Worm (Caenorhabditis elegans) whole organism, L1 larva: ENCODE data around the gene T23E7.2.

ENCODE experiments used
- C34B4.2 ChIP-seq: sonication (generic microtip); optimal IDR thresholded peaks from 2 replicates; lab custom pipeline; 2017; ENCODE audit warnings: mild to moderate bottlenecking, missing genetic modification characterization, missing compliant biosample characterization
- Y116A8C.19 ChIP-seq: sonication (generic microtip); optimal IDR thresholded peaks from 2 replicates; lab custom pipeline; 2016; ENCODE audit warnings: missing compliant biosample characterization, missing genetic modification characterization, borderline replicate concordance
- aha-1 ChIP-seq: fragments of 150-350 bp; optimal IDR thresholded peaks from 2 replicates; lab custom pipeline; 2014; ENCODE audit warnings: missing biosample characterization, missing genetic modification characterization
- blmp-1 ChIP-seq: fragments of 150-350 bp; optimal IDR thresholded peaks from 2 replicates; lab custom pipeline; 2014; ENCODE audit warnings: missing biosample characterization, missing genetic modification characterization
- ceh-88 ChIP-seq: fragments of 200-800 bp; sonication (Bioruptor generic); IDR thresholded peaks from 2 replicates; pipeline ENCODE4 v1.3.6; 2022; ENCODE audit warnings: missing genetic modification characterization, missing compliant biosample characterization
- ces-1 ChIP-seq: fragments of 150-350 bp; optimal IDR thresholded peaks from 2 replicates; lab custom pipeline; 2014; ENCODE audit warnings: missing biosample characterization, missing genetic modification reagents, missing genetic modification characterization
- dpl-1 ChIP-seq, 3 experiments: fragments of 150-350 bp in 2 of 3; sonication (generic microtip) in 1 of 3; optimal IDR thresholded peaks; 2 replicates each; lab custom pipeline; 2014 to 2017; ENCODE audit warnings: missing biosample characterization in 3 of 3, missing genetic modification characterization in 3 of 3, missing genetic modification reagents in 3 of 3
- dsc-1 ChIP-seq: sonication (generic microtip); optimal IDR thresholded peaks from 2 replicates; lab custom pipeline; 2016; ENCODE audit warnings: mild to moderate bottlenecking, missing genetic modification characterization, missing compliant biosample characterization
- efl-1 ChIP-seq, 4 experiments: fragments of 150-350 bp; optimal IDR thresholded peaks in 3 of 4; peaks in 1 of 4; 1 replicate in 1 of 4; 2 replicates in 3 of 4; lab custom pipeline; 2014; ENCODE audit warnings: missing biosample characterization in 2 of 4, missing genetic modification characterization in 2 of 4, missing genetic modification reagents in 2 of 4
- egl-13 ChIP-seq: sonication (generic microtip); optimal IDR thresholded peaks from 2 replicates; lab custom pipeline; 2016; ENCODE audit warnings: missing genotype, missing genetic modification reagents, missing genetic modification characterization, missing compliant biosample characterization
- egl-27 ChIP-seq, 2 experiments: fragments of 150-350 bp in 1 of 2; sonication (generic microtip); optimal IDR thresholded peaks; 3 replicates each; lab custom pipeline; 2017 to 2018; ENCODE audit warnings: missing biosample characterization in 2 of 2, missing genetic modification characterization in 2 of 2, missing genetic modification reagents in 2 of 2
- elt-2 ChIP-seq: sonication (generic microtip); optimal IDR thresholded peaks from 2 replicates; lab custom pipeline; 2016; ENCODE audit warnings: missing genetic modification characterization, mild to moderate bottlenecking, inconsistent platforms, missing compliant biosample characterization, missing genetic modification reagents
- elt-3 ChIP-seq, 6 experiments: fragments of 150-350 bp in 1 of 6; sonication (generic microtip); optimal IDR thresholded peaks; 2 replicates each; lab custom pipeline; 2017 to 2018; ENCODE audit warnings: missing biosample characterization in 6 of 6, missing genetic modification characterization in 6 of 6, inconsistent platforms in 1 of 6
- fkh-8 ChIP-seq: sonication (generic microtip); optimal IDR thresholded peaks from 2 replicates; lab custom pipeline; 2016; ENCODE audit warnings: mild to moderate bottlenecking, missing genetic modification characterization, missing compliant biosample characterization
- grh-1 ChIP-seq: fragments of 200-800 bp; sonication (Bioruptor generic); IDR thresholded peaks from 2 replicates; pipeline ENCODE4 v1.3.6; 2022; ENCODE audit warnings: missing genetic modification reagents, missing genetic modification characterization, missing compliant biosample characterization
- hlh-17 ChIP-seq: fragments of 200-800 bp; sonication (Bioruptor generic); optimal IDR thresholded peaks from 2 replicates; lab custom pipeline; 2018; ENCODE audit warnings: missing genetic modification characterization, mild to moderate bottlenecking, missing compliant biosample characterization, moderate library complexity, borderline replicate concordance
- irx-1 ChIP-seq: sonication (generic microtip); optimal IDR thresholded peaks from 2 replicates; lab custom pipeline; 2016; ENCODE audit warnings: missing genetic modification characterization, missing compliant biosample characterization
- isw-1 ChIP-seq: fragments of 200-800 bp; sonication (Bioruptor generic); IDR thresholded peaks from 2 replicates; pipeline ENCODE4 v1.3.6; 2022; ENCODE audit warnings: missing genetic modification characterization, missing compliant biosample characterization
- jun-1 ChIP-seq: fragments of 150-350 bp; optimal IDR thresholded peaks from 2 replicates; lab custom pipeline; 2014; ENCODE audit warnings: missing biosample characterization, missing genetic modification reagents, missing genetic modification characterization
- lin-13 ChIP-seq: fragments of 150-350 bp; optimal IDR thresholded peaks from 2 replicates; lab custom pipeline; 2014; ENCODE audit warnings: missing biosample characterization, missing genetic modification reagents, missing genetic modification characterization
- lin-14 ChIP-seq: fragments of 200-800 bp; sonication (Bioruptor generic); optimal IDR thresholded peaks from 2 replicates; lab custom pipeline; 2018; ENCODE audit warnings: mild to moderate bottlenecking, missing genetic modification characterization, moderate library complexity, missing compliant biosample characterization
- lin-35 ChIP-seq, 2 experiments: fragments of 150-350 bp; optimal IDR thresholded peaks; 2 replicates each; lab custom pipeline; 2014; ENCODE audit warnings: missing biosample characterization in 2 of 2, missing genetic modification characterization in 2 of 2, missing genetic modification reagents in 2 of 2
- mab-9 ChIP-seq: fragments of 200-800 bp; sonication (Bioruptor generic); IDR thresholded peaks from 2 replicates; pipeline ENCODE4 v1.3.6; 2022; ENCODE audit warnings: missing genetic modification reagents, missing genetic modification characterization, missing compliant biosample characterization
- mdl-1 ChIP-seq, 2 experiments: fragments of 150-350 bp; optimal IDR thresholded peaks; 2 replicates each; lab custom pipeline; 2014 to 2017; ENCODE audit warnings: missing biosample characterization in 2 of 2, missing genetic modification characterization in 2 of 2, inconsistent platforms in 1 of 2
- mef-2 ChIP-seq: fragments of 150-350 bp; optimal IDR thresholded peaks from 2 replicates; lab custom pipeline; 2014; ENCODE audit warnings: missing biosample characterization, missing genetic modification characterization
- mep-1 ChIP-seq: fragments of 150-350 bp; optimal IDR thresholded peaks from 2 replicates; lab custom pipeline; 2014; ENCODE audit warnings: missing biosample characterization, missing genetic modification characterization
- nhr-12 ChIP-seq: sonication (generic microtip); optimal IDR thresholded peaks from 2 replicates; lab custom pipeline; 2017; ENCODE audit warnings: missing biosample characterization, missing genetic modification characterization
- nhr-19 ChIP-seq: fragments of 200-800 bp; sonication (Bioruptor generic); conservative IDR thresholded peaks from 2 replicates; pipeline ENCODE4 v1.3.6; 2022; ENCODE audit warnings: missing genetic modification characterization, missing compliant biosample characterization
- nhr-20 ChIP-seq: sonication (generic microtip); optimal IDR thresholded peaks from 2 replicates; lab custom pipeline; 2016; ENCODE audit warnings: mild to moderate bottlenecking, missing genetic modification characterization, missing compliant biosample characterization
- nhr-237 ChIP-seq: fragments of 150-350 bp; optimal IDR thresholded peaks from 2 replicates; lab custom pipeline; 2014; ENCODE audit warnings: missing biosample characterization, missing genetic modification characterization
- nhr-28 ChIP-seq: fragments of 150-350 bp; optimal IDR thresholded peaks from 2 replicates; lab custom pipeline; 2014; ENCODE audit warnings: missing biosample characterization, missing genetic modification characterization
- nhr-71 ChIP-seq: sonication (generic microtip); optimal IDR thresholded peaks from 2 replicates; lab custom pipeline; 2016; ENCODE audit warnings: mild to moderate bottlenecking, missing genetic modification characterization, moderate library complexity, missing compliant biosample characterization
- nhr-76 ChIP-seq: sonication (generic microtip); optimal IDR thresholded peaks from 2 replicates; lab custom pipeline; 2017; ENCODE audit warnings: missing biosample characterization, missing genetic modification characterization
- nhr-77 ChIP-seq: fragments of 150-350 bp; optimal IDR thresholded peaks from 2 replicates; lab custom pipeline; 2014; ENCODE audit warnings: missing biosample characterization, missing genetic modification characterization
- nhr-84 ChIP-seq: sonication (generic microtip); optimal IDR thresholded peaks from 2 replicates; lab custom pipeline; 2017; ENCODE audit warnings: missing biosample characterization, missing genetic modification characterization
- nhr-90 ChIP-seq: sonication (generic microtip); optimal IDR thresholded peaks from 2 replicates; lab custom pipeline; 2016; ENCODE audit warnings: mild to moderate bottlenecking, missing genetic modification characterization, missing compliant biosample characterization; ENCODE audit not compliant: poor library complexity
- pax-3 ChIP-seq: fragments of 200-800 bp; sonication (Bioruptor generic); optimal IDR thresholded peaks from 2 replicates; lab custom pipeline; 2018; ENCODE audit warnings: mild to moderate bottlenecking, missing genetic modification characterization, moderate library complexity, missing compliant biosample characterization
- pqm-1 ChIP-seq: sonication (generic microtip); optimal IDR thresholded peaks from 3 replicates; lab custom pipeline; 2017; ENCODE audit warnings: missing biosample characterization, missing genetic modification characterization
- snu-23 ChIP-seq: sonication (generic microtip); optimal IDR thresholded peaks from 2 replicates; lab custom pipeline; 2016; ENCODE audit warnings: missing genetic modification characterization, missing compliant biosample characterization
- sptf-1 ChIP-seq: fragments of 150-350 bp; optimal IDR thresholded peaks from 2 replicates; lab custom pipeline; 2014; ENCODE audit warnings: missing biosample characterization, missing genetic modification characterization
- sup-37 ChIP-seq: fragments of 200-800 bp; sonication (Bioruptor generic); optimal IDR thresholded peaks from 2 replicates; lab custom pipeline; 2018; ENCODE audit warnings: mild to moderate bottlenecking, missing genetic modification characterization, missing compliant biosample characterization
- tbx-2 ChIP-seq: sonication (generic microtip); optimal IDR thresholded peaks from 2 replicates; lab custom pipeline; 2016; ENCODE audit warnings: missing genetic modification characterization, missing compliant biosample characterization
- tlp-1 ChIP-seq: fragments of 150-350 bp; optimal IDR thresholded peaks from 2 replicates; lab custom pipeline; 2014; ENCODE audit warnings: missing biosample characterization, missing genetic modification characterization
- unc-62 ChIP-seq: fragments of 150-350 bp; optimal IDR thresholded peaks from 2 replicates; lab custom pipeline; 2014; ENCODE audit warnings: missing biosample characterization, missing genetic modification reagents, missing genetic modification characterization
- unc-86 ChIP-seq: sonication (generic microtip); optimal IDR thresholded peaks from 2 replicates; lab custom pipeline; 2016; ENCODE audit warnings: missing genetic modification characterization, missing compliant biosample characterization
- vab-15 ChIP-seq: sonication (generic microtip); optimal IDR thresholded peaks from 2 replicates; lab custom pipeline; 2017; ENCODE audit warnings: missing genotype, mild to moderate bottlenecking, missing genetic modification characterization, missing compliant biosample characterization
- xbp-1 ChIP-seq: sonication (generic microtip); optimal IDR thresholded peaks from 2 replicates; lab custom pipeline; 2016; ENCODE audit warnings: missing genetic modification characterization, missing compliant biosample characterization
- zag-1 ChIP-seq: fragments of 150-350 bp; optimal IDR thresholded peaks from 2 replicates; lab custom pipeline; 2014; ENCODE audit warnings: missing biosample characterization, missing genetic modification characterization
- ztf-11 ChIP-seq, 2 experiments: sonication (generic microtip); optimal IDR thresholded peaks; 2 replicates each; lab custom pipeline; 2016 to 2017; ENCODE audit warnings: missing genetic modification characterization in 2 of 2, missing biosample characterization in 1 of 2, missing compliant biosample characterization in 1 of 2
- ztf-4 ChIP-seq: fragments of 150-350 bp; optimal IDR thresholded peaks from 2 replicates; lab custom pipeline; 2014; ENCODE audit warnings: missing biosample characterization, missing genetic modification characterization

Gene T23E7.2

DNA sequence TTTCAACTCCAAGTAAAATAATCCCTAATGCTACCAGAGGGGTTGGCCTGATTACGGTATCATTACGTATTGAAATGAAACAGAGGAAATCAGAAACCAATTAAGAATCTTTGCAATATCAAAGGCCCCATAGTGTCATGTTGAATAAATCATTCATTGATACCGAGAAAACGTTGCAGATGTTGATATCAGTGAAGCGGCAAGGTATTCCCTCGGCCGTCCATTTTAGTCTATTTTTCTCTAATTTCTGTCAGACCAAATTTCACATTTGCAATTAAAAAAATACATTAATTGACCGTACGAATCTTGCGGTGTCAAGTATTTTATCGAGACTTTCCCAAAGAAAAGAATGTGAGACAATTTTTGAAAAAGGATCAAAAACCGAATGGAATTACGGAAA lies 36.6 kb upstream of the T23E7.2 start (continued):
- TF ChIP-seq nhr-90 (tag; lab: Kevin White, UChicago) (no peak), zag-1 (no peak), unc-86 (tag; lab: Kevin White, UChicago) (no peak), dpl-1 (GFP tag; optimal IDR thresholded peaks at IDR 0.05; lab: Kevin White, UChicago) (no peak), mab-9 (GFP tag; lab: Robert Waterston, UW) (no peak), nhr-84 (tag; lab: Kevin White, UChicago) (no peak), nhr-28 (no peak), sptf-1 (tag; lab: Kevin White, UChicago) (no peak), fkh-8 (tag; lab: Kevin White, UChicago) (no peak), tbx-2 (tag; lab: Kevin White, UChicago) (no peak), pax-3 (tag; lab: Kevin White, UChicago) (no peak), ztf-11 (tag; optimal IDR thresholded peaks at IDR 0.05; lab: Kevin White, UChicago) (no peak), mep-1 (tag; lab: Kevin White, UChicago) (no peak), lin-35 (GFP tag; optimal IDR thresholded peaks at IDR 0.05; lab: Kevin White, UChicago) (no peak)

DNA sequence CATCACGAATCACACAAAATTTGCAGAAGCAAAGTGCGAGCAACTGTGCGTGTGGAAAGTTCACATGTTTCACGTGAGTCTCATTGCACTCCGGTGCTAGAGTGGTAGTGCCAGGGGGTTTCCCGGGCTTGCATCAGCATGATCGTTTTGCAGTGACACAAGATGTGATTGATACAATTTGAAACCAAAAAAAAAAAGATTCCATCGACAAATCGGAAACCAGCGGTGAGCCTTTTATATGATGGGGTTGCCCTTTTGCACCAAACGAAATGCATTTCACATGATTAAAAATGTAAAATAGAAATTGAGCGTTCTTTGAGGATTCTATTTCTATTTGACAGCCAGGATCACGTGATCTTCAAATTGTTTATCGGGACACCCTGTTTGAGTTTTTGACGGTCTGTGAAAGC lies 34.5 kb upstream of the T23E7.2 start:
- no peak for TF ChIP-seq nhr-76 (tag; lab: Kevin White, UChicago)
- no peak for TF ChIP-seq nhr-28
- TF ChIP-seq tlp-1 (tag; lab: Kevin White, UChicago): no peak
- peak in 1 of 6 experiments; percentile 33 for TF ChIP-seq elt-3 (tag; optimal IDR thresholded peaks at IDR 0.05; lab: Kevin White, UChicago)
- peak; percentile 77 for TF ChIP-seq nhr-20 (tag; lab: Kevin White, UChicago)
- TF ChIP-seq mep-1 (tag; lab: Kevin White, UChicago): peak; percentile 30
- no peak for TF ChIP-seq lin-13
- peak in 1 of 2 experiments; percentile 64 for TF ChIP-seq mdl-1 (tag; optimal IDR thresholded peaks at IDR 0.05; lab: Kevin White, UChicago)
- no peak for TF ChIP-seq egl-27 (tag; optimal IDR thresholded peaks at IDR 0.05; lab: Kevin White, UChicago)
- TF ChIP-seq mef-2 (tag; lab: Kevin White, UChicago): no peak
- peak; percentile 20 for TF ChIP-seq irx-1 (tag; lab: Kevin White, UChicago)
- no peak for TF ChIP-seq unc-86 (tag; lab: Kevin White, UChicago)
- TF ChIP-seq ceh-88: no peak
- TF ChIP-seq nhr-71 (tag; lab: Kevin White, UChicago): peak; percentile 83
- no peak for TF ChIP-seq nhr-237 (tag; lab: Kevin White, UChicago)
- TF ChIP-seq lin-35 (GFP tag; optimal IDR thresholded peaks at IDR 0.05; lab: Kevin White, UChicago): peak in 1 of 2 experiments; percentile 60
- peak; percentile 29 for TF ChIP-seq blmp-1 (tag; lab: Kevin White, UChicago)
- TF ChIP-seq aha-1: no peak
- TF ChIP-seq pqm-1 (tag; lab: Kevin White, UChicago): no peak
- TF ChIP-seq grh-1 (GFP tag; lab: Robert Waterston, UW): no peak
- TF ChIP-seq xbp-1 (tag; lab: Kevin White, UChicago): peak; percentile 22
- no peak for TF ChIP-seq jun-1 (tag; lab: Kevin White, UChicago)
- TF ChIP-seq elt-2 (tag; lab: Kevin White, UChicago): peak; percentile 45
- TF ChIP-seq sptf-1 (tag; lab: Kevin White, UChicago): no peak
- TF ChIP-seq egl-13 (tag; lab: Kevin White, UChicago): no peak
- no peak for TF ChIP-seq hlh-17 (GFP tag; lab: Kevin White, UChicago)
- TF ChIP-seq ces-1 (GFP tag; lab: Kevin White, UChicago): no peak
- peak; percentile 85 for TF ChIP-seq lin-14 (GFP tag; lab: Kevin White, UChicago)
- TF ChIP-seq pax-3 (tag; lab: Kevin White, UChicago): no peak
- no peak for TF ChIP-seq C34B4.2 (tag; lab: Kevin White, UChicago)
- TF ChIP-seq nhr-84 (tag; lab: Kevin White, UChicago): no peak
- TF ChIP-seq efl-1 (optimal IDR thresholded peaks at IDR 0.05; lab: Kevin White, UChicago): no peak
- peak in 1 of 2 experiments; percentile 86 for TF ChIP-seq efl-1 (GFP tag; optimal IDR thresholded peaks at IDR 0.05 in 1 of 2; lab: Kevin White, UChicago)
- no peak for TF ChIP-seq Y116A8C.19 (tag; lab: Kevin White, UChicago)
- no peak for TF ChIP-seq sup-37 (GFP tag; lab: Kevin White, UChicago)
- TF ChIP-seq ztf-4 (tag; lab: Kevin White, UChicago): no peak
- TF ChIP-seq snu-23: peak; percentile 60
- TF ChIP-seq vab-15 (tag; lab: Kevin White, UChicago): no peak
- TF ChIP-seq isw-1 (GFP tag; lab: Robert Waterston, UW): no peak
- no peak for TF ChIP-seq dpl-1 (GFP tag; optimal IDR thresholded peaks at IDR 0.05; lab: Kevin White, UChicago)
- no peak for TF ChIP-seq nhr-77
- TF ChIP-seq nhr-12 (tag; lab: Kevin White, UChicago): no peak
- peak; percentile 85 for TF ChIP-seq nhr-19 (GFP tag; lab: Robert Waterston, UW)
- TF ChIP-seq unc-62 (GFP tag; lab: Kevin White, UChicago): no peak
- no peak for TF ChIP-seq dsc-1 (tag; lab: Kevin White, UChicago)
